Fruit fly (Drosophila melanogaster) S2 (cell line): ENCODE data around the gene Agpat3.

Experiments used
- CG8478 ChIP-seq: fragments of >200 bp; optimal IDR thresholded peaks from 2 replicates; lab custom pipeline; 2018
- CTCF ChIP-seq, 2 experiments: fragments of >200 bp; optimal IDR thresholded peaks; 2 replicates each; lab custom pipeline; 2018

The Agpat3 gene

dm6 chr3L:16369526-16369925 lies 16.2 kb downstream of the Agpat3 start, which contains the start of gene CG18814:
Gene CG18814, plus strand, starts transcription at chr3L:16369826.
- TF ChIP-seq CG8478 (no peak), CTCF (optimal IDR thresholded peaks at IDR 0.05; lab: Kevin White, UChicago) (no peak)

dm6 chr3L:16368199-16368598 lies 17.6 kb downstream of the Agpat3 start, which contains the start of gene CG4842:
Gene CG4842, plus strand, starts transcription at chr3L:16368389.
- TF ChIP-seq CTCF (optimal IDR thresholded peaks at IDR 0.05; lab: Kevin White, UChicago) = no peak
- no peak for TF ChIP-seq CG8478

dm6 chr3L:16367240-16367639 lies 18.5 kb downstream of the Agpat3 start, which contains the start of gene Cpr72Ec:
Gene Cpr72Ec, minus strand, starts transcription at chr3L:16367340.
- TF ChIP-seq CG8478 (no peak), CTCF (optimal IDR thresholded peaks at IDR 0.05; lab: Kevin White, UChicago) (no peak)

DNA sequence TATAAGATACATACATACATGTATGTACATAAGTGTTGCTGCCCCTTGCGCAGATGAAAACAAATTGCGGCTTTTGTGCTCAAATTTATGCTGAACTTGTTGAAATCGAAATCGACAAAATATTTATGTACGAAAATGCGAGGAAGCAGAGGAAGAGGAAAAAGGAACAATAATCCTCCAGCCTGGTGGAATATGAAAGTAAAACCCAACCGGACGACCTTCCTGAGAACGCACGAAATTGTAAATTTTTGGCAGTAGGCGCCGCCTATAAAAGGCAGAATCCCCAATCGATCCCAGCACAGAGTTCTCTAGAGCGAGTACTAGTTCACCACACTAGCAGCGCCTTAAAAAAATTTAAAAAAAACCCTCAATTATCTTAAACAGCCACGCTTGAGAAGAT lies 21.2 kb downstream of the Agpat3 start, which contains the start of gene Cpr72Eb:
Gene Cpr72Eb (plus strand): TSS at position 301 of the 400 bp plus-strand sequence.
- TF ChIP-seq CTCF (optimal IDR thresholded peaks at IDR 0.05; lab: Kevin White, UChicago) (no peak), CG8478 (no peak)

DNA sequence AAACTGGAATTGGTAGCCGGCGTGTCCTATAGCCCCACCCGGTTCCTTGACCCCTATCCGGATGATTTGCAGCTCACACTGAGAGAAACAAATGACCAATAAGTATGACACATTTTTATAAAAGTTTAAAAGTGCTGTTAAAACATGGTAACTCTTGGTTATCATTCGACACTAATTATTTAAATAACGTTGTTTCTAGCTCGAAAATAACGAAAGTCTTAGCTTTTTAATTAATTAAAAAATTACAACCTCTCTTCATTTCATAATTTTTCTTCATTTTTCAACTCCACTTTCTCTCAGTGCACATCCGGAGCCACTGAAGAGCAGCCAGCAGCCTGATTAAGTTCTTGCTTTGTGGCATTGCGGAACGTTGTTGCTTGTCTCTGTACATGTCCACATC lies 21.6 kb downstream of the Agpat3 start:
- TF ChIP-seq CTCF (optimal IDR thresholded peaks at IDR 0.05; lab: Kevin White, UChicago) (no peak), CG8478 (no peak)

DNA sequence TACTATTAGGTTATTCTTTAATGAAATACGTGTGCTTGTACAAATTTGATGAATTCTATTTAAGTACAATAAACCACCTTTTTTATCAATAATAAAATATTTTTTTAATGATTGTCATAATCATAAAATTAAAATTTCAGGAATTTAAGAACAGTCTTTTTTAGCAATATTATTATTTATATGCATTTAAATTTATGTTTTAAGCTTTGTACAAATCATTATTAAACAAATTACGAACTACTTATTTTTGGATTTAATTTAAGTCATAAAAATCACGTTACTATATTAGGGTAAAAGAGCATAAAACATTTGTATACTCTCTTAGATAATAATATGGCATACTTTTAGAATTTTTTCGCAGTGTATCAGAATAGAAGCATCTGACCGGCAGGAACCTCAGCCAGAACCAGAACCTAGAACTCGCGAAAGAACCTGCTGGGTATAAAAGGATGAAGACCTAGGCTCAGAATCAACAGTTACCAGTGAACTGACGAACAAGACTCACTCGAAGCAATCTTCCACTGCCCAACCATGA lies 23.6 kb downstream of the Agpat3 start, which contains the start of gene Cpr72Ea:
Gene Cpr72Ea (plus strand): TSS at position 485 of the 535 bp plus-strand sequence.
- TF ChIP-seq CTCF (optimal IDR thresholded peaks at IDR 0.05; lab: Kevin White, UChicago) = no peak
- TF ChIP-seq CG8478 = no peak

DNA sequence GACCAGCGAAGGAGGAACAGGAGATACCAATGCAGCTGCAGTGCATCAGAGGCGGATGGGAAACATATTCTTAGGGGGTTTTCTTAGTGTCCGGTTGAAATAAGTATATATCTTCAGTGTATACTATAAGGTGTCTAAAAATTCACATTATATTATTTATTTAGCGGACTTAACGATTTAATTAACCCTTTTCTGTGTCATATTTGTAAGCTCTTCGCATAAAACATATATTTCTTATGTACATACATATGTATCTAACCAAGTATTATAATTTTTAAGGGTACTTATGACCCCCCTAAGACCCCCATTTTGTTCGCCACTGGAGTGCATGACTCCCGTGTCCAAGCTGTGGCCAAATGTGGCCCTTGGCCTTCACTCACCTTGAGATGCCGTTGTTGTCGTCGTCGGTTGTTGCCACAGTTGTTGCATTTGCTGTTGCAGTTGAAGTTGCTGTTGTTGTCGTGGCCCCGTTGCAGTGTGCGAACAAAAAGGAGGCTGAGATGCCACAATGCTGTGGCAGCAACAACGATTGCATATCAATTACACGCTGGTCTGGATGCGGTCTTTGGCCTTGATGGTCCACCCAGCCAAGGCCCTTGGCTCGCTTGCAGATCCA lies 24.4 kb downstream of the Agpat3 start:
- no peak for TF ChIP-seq CG8478
- no peak for TF ChIP-seq CTCF (optimal IDR thresholded peaks at IDR 0.05; lab: Kevin White, UChicago)

dm6 chr3L:16359795-16360194 lies 26.0 kb downstream of the Agpat3 start:
- TF ChIP-seq CG8478 (no peak), CTCF (optimal IDR thresholded peaks at IDR 0.05; lab: Kevin White, UChicago) (no peak)

dm6 chr3L:16359219-16359748 lies 26.5 kb downstream of the Agpat3 start, which contains the start of gene ringer:
Gene ringer, minus strand, starts transcription at chr3L:16359428.
- TF ChIP-seq CG8478 (no peak), CTCF (optimal IDR thresholded peaks at IDR 0.05; lab: Kevin White, UChicago) (no peak)

- TF ChIP-seq CTCF (optimal IDR thresholded peaks at IDR 0.05; lab: Kevin White, UChicago) (no peak), CG8478 (no peak)
Observed at dm6 chr3L:16357860-16358259, 27.9 kb downstream of the Agpat3 start.

DNA sequence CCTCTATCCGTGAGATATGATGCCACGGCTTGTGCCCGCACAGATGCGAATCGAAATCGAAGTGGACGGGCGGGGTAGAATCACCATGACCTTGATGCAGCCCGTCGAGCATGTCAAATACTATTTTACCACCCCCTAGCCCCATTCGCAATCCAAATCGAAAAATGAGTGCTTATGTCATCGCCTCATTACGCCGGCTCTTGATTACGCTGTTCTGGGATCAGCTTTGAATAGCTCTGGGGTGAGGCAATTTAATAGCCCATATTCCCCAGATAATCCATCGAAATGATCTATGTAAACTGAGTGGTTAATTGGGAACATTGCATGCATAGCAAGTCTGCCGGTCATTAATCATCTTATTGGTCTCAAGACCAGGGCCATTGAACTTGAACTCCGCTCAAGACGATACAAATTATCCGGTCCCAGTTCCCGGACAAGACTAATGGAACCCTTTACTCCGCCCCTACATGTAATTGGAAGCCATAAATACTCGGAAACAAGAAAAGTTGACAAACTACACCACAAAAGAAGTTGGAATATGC lies 28.5 kb downstream of the Agpat3 start:
- TF ChIP-seq CTCF (optimal IDR thresholded peaks at IDR 0.05; lab: Kevin White, UChicago) = no peak
- TF ChIP-seq CG8478 = no peak

dm6 chr3L:16356171-16356765 lies 29.5 kb downstream of the Agpat3 start:
- no peak for TF ChIP-seq CG8478
- no peak for TF ChIP-seq CTCF (optimal IDR thresholded peaks at IDR 0.05; lab: Kevin White, UChicago)

DNA sequence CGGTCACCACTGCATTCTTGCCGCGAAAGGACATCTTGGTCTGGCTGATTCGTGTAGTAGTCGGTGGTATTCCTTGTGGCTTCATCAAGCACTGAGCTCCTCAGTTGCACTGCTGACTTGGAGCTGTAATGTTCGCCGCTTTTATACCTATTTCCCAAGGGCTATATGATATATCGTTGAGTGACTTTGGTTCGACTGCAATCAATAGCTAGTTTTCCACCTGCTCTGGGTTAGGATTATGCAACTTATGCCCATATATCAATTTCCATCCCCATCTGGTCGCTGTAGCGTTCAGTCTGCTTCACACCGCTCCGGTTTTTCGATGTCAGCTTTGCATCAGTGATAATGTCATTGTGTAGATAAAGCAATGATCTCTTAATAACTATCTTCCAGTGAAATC lies 31.6 kb downstream of the Agpat3 start, which contains the start of gene Pdh:
Gene Pdh (minus strand): TSS at position 101 of the 400 bp plus-strand sequence.
- TF ChIP-seq CG8478 (no peak), CTCF (optimal IDR thresholded peaks at IDR 0.05; lab: Kevin White, UChicago) (no peak)

- TF ChIP-seq CTCF (optimal IDR thresholded peaks at IDR 0.05; lab: Kevin White, UChicago) (no peak), CG8478 (no peak)
Observed at dm6 chr3L:16351770-16352429, 33.9 kb downstream of the Agpat3 start, which contains the start of the genes Golgin104 and Tcs3. Gene Golgin104, minus strand, starts transcription at chr3L:16351951. Gene Tcs3, plus strand, starts transcription at chr3L:16351991.

- no peak for TF ChIP-seq CG8478
- TF ChIP-seq CTCF (optimal IDR thresholded peaks at IDR 0.05; lab: Kevin White, UChicago) = no peak
Observed at dm6 chr3L:16349686-16350085, 36.1 kb downstream of the Agpat3 start.
